Fruit fly (Drosophila melanogaster) whole organism, embryonic: ENCODE measurements around the gene CG31493.

Experiments used
- Aef1 ChIP-seq: fragments of 200-800 bp; sonication (Bioruptor generic); IDR thresholded peaks from 3 replicates; pipeline ENCODE4 v1.3.6; 2022; ENCODE audit warnings: missing biosample characterization, missing genetic modification characterization
- CG10462 ChIP-seq: fragments of 200-800 bp; sonication (Bioruptor generic); optimal IDR thresholded peaks from 2 replicates; lab custom pipeline; 2016; ENCODE audit warnings: missing biosample characterization, missing genetic modification characterization
- CG10543 ChIP-seq: fragments of 200-800 bp; sonication (Bioruptor generic); optimal IDR thresholded peaks from 3 replicates; lab custom pipeline; 2017; ENCODE audit warnings: missing biosample characterization, mild to moderate bottlenecking, missing genetic modification characterization, moderate library complexity
- CG11504 ChIP-seq: fragments of 200-800 bp; sonication (Bioruptor generic); optimal IDR thresholded peaks from 3 replicates; lab custom pipeline; 2019; ENCODE audit warnings: missing biosample characterization, mild to moderate bottlenecking, missing genetic modification characterization, moderate library complexity
- CG12104 ChIP-seq: fragments of 200-800 bp; sonication (Bioruptor generic); optimal IDR thresholded peaks from 3 replicates; lab custom pipeline; 2016; ENCODE audit warnings: missing biosample characterization, missing genetic modification characterization
- CG12299 ChIP-seq: fragments of 200-800 bp; sonication (Bioruptor generic); optimal IDR thresholded peaks from 2 replicates; lab custom pipeline; 2018; ENCODE audit warnings: missing biosample characterization, mild to moderate bottlenecking, missing genetic modification characterization
- CG12659 ChIP-seq: fragments of 200-800 bp; sonication (Bioruptor generic); optimal IDR thresholded peaks from 3 replicates; lab custom pipeline; 2017; ENCODE audit warnings: mild to moderate bottlenecking, missing biosample characterization, missing genetic modification reagents, missing genetic modification characterization
- CG13775 ChIP-seq: fragments of 200-800 bp; sonication (Bioruptor generic); optimal IDR thresholded peaks from 3 replicates; lab custom pipeline; 2017; ENCODE audit warnings: missing biosample characterization, mild to moderate bottlenecking, missing genetic modification characterization
- CG17568 ChIP-seq: fragments of 200-800 bp; sonication (Bioruptor generic); optimal IDR thresholded peaks from 2 replicates; lab custom pipeline; 2018; ENCODE audit warnings: missing biosample characterization, mild to moderate bottlenecking, missing genetic modification characterization, moderate library complexity
- CG18476 ChIP-seq: fragments of 200-800 bp; sonication (Bioruptor generic); optimal IDR thresholded peaks from 2 replicates; lab custom pipeline; 2016; ENCODE audit warnings: missing biosample characterization, mild to moderate bottlenecking, missing genetic modification characterization
- CG4282 ChIP-seq: fragments of 200-800 bp; sonication (Bioruptor generic); optimal IDR thresholded peaks from 2 replicates; lab custom pipeline; 2016; ENCODE audit warnings: missing biosample characterization, missing genetic modification characterization
- CG4854 ChIP-seq: fragments of 200-800 bp; sonication (Bioruptor generic); optimal IDR thresholded peaks from 2 replicates; lab custom pipeline; 2016; ENCODE audit warnings: missing biosample characterization, missing genetic modification characterization, inconsistent platforms
- CG9215 ChIP-seq: fragments of 200-800 bp; sonication (Bioruptor generic); IDR thresholded peaks from 2 replicates; pipeline ENCODE4 v1.3.6; 2022; ENCODE audit warnings: missing biosample characterization, missing genetic modification characterization
- Dbx ChIP-seq: fragments of 200-800 bp; sonication (Bioruptor generic); IDR thresholded peaks from 3 replicates; pipeline ENCODE4 v1.3.6; 2022; ENCODE audit warnings: missing biosample characterization, missing genetic modification characterization
- Dfd ChIP-seq, 2 experiments: fragments of >200 bp; optimal IDR thresholded peaks; 2 replicates each; lab custom pipeline; 2017; ENCODE audit warnings: missing biosample characterization in 2 of 2, missing genetic modification characterization in 2 of 2
- HLH54F ChIP-seq: fragments of 200-800 bp; sonication (Bioruptor generic); optimal IDR thresholded peaks from 3 replicates; lab custom pipeline; 2016; ENCODE audit warnings: missing biosample characterization, missing genetic modification characterization
- HLHmδ ChIP-seq: fragments of 200-800 bp; sonication (Bioruptor generic); optimal IDR thresholded peaks from 2 replicates; lab custom pipeline; 2018; ENCODE audit warnings: missing biosample characterization, mild to moderate bottlenecking, missing genetic modification characterization, moderate library complexity
- HmgD ChIP-seq: fragments of 200-800 bp; sonication (Bioruptor generic); optimal IDR thresholded peaks from 3 replicates; lab custom pipeline; 2016; ENCODE audit warnings: missing biosample characterization, missing genetic modification characterization
- HmgZ ChIP-seq: fragments of 200-800 bp; sonication (Bioruptor generic); optimal IDR thresholded peaks from 2 replicates; lab custom pipeline; 2018; ENCODE audit warnings: missing biosample characterization, mild to moderate bottlenecking, missing genetic modification characterization
- Hsf ChIP-seq: fragments of 200-800 bp; sonication (Bioruptor generic); optimal IDR thresholded peaks from 3 replicates; lab custom pipeline; 2016; ENCODE audit warnings: missing biosample characterization, missing genetic modification characterization
- MTF-1 ChIP-seq: fragments of 200-800 bp; sonication (Bioruptor generic); optimal IDR thresholded peaks from 2 replicates; lab custom pipeline; 2018; ENCODE audit warnings: missing biosample characterization, mild to moderate bottlenecking, missing genetic modification characterization, borderline replicate concordance
- Taf1 ChIP-seq: fragments of 200-800 bp; sonication (Bioruptor generic); IDR thresholded peaks from 2 replicates; pipeline ENCODE4 v1.3.6; 2022; ENCODE audit warnings: missing biosample characterization, missing genetic modification characterization
- ap ChIP-seq: fragments of 200-800 bp; sonication (Bioruptor generic); IDR thresholded peaks from 2 replicates; pipeline ENCODE4 v1.3.6; 2022; ENCODE audit warnings: missing biosample characterization, missing genetic modification characterization
- ara ChIP-seq: fragments of 200-800 bp; sonication (Bioruptor generic); IDR thresholded peaks from 2 replicates; pipeline ENCODE4 v1.3.6; 2022; ENCODE audit warnings: missing biosample characterization, missing genetic modification characterization
- bbx ChIP-seq: fragments of 200-800 bp; sonication (Bioruptor generic); IDR thresholded peaks from 2 replicates; pipeline ENCODE4 v1.3.6; 2022; ENCODE audit warnings: missing biosample characterization, missing genetic modification characterization; ENCODE audit not compliant: partially characterized antibody
- caup ChIP-seq: fragments of 200-800 bp; sonication (Bioruptor generic); optimal IDR thresholded peaks from 3 replicates; lab custom pipeline; 2017; ENCODE audit warnings: missing biosample characterization, mild to moderate bottlenecking, missing genetic modification characterization, moderate library complexity; ENCODE audit not compliant: severe bottlenecking
- chinmo ChIP-seq: fragments of 200-800 bp; sonication (Bioruptor generic); IDR thresholded peaks from 4 replicates; pipeline ENCODE4 v1.3.6; 2022; ENCODE audit warnings: missing biosample characterization, missing genetic modification characterization; ENCODE audit not compliant: partially characterized antibody
- disco-r ChIP-seq: fragments of 200-800 bp; sonication (Bioruptor generic); optimal IDR thresholded peaks from 2 replicates; lab custom pipeline; 2016; ENCODE audit warnings: missing biosample characterization, missing genetic modification characterization
- dysf ChIP-seq: fragments of 200-800 bp; sonication (Bioruptor generic); IDR thresholded peaks from 3 replicates; pipeline ENCODE4 v1.3.6; 2022; ENCODE audit warnings: missing biosample characterization, missing genetic modification characterization
- ftz-f1 ChIP-seq: fragments of 200-800 bp; sonication (Bioruptor generic); optimal IDR thresholded peaks from 2 replicates; lab custom pipeline; 2016; ENCODE audit warnings: missing biosample characterization, missing genetic modification characterization
- hth ChIP-seq: fragments of >200 bp; optimal IDR thresholded peaks from 2 replicates; lab custom pipeline; 2017; ENCODE audit warnings: inconsistent platforms
- knrl ChIP-seq: fragments of 200-800 bp; sonication (Bioruptor generic); IDR thresholded peaks from 3 replicates; pipeline ENCODE4 v1.3.6; 2022; ENCODE audit warnings: missing biosample characterization, missing genetic modification characterization; ENCODE audit not compliant: partially characterized antibody
- lab ChIP-seq: fragments of 200-800 bp; sonication (Bioruptor generic); optimal IDR thresholded peaks from 3 replicates; lab custom pipeline; 2017; ENCODE audit warnings: missing biosample characterization, missing genetic modification characterization, mild to moderate bottlenecking, moderate library complexity, missing genetic modification reagents
- lola ChIP-seq, 3 experiments: fragments of >200 bp in 2 of 3; fragments of 200-800 bp in 1 of 3; sonication (Bioruptor generic) in 1 of 3; optimal IDR thresholded peaks; 2 replicates each; lab custom pipeline; 2017 to 2019; ENCODE audit warnings: missing biosample characterization in 3 of 3, missing genetic modification characterization in 3 of 3, mild to moderate bottlenecking in 1 of 3, moderate library complexity in 1 of 3
- mirr ChIP-seq: fragments of 200-800 bp; sonication (Bioruptor generic); optimal IDR thresholded peaks from 3 replicates; lab custom pipeline; 2018; ENCODE audit warnings: missing biosample characterization, mild to moderate bottlenecking, missing genetic modification characterization
- nmo ChIP-seq: fragments of 200-800 bp; sonication (Bioruptor generic); optimal IDR thresholded peaks from 2 replicates; lab custom pipeline; 2018; ENCODE audit warnings: missing biosample characterization, mild to moderate bottlenecking, missing genetic modification characterization, moderate library complexity
- pan ChIP-seq, 4 experiments: fragments of >200 bp in 3 of 4; fragments of 200-800 bp in 1 of 4; sonication (Bioruptor generic) in 1 of 4; optimal IDR thresholded peaks in 3 of 4; IDR thresholded peaks in 1 of 4; 2 replicates each; pipeline versions ENCODE4 v1.3.6 to Lab custom; 2017 to 2022; ENCODE audit warnings: missing biosample characterization in 2 of 4, missing genetic modification characterization in 2 of 4, mixed read lengths in 1 of 4
- row ChIP-seq: fragments of 200-800 bp; sonication (Bioruptor generic); IDR thresholded peaks from 3 replicates; pipeline ENCODE4 v1.3.6; 2022; ENCODE audit warnings: missing biosample characterization, missing genetic modification characterization
- salm ChIP-seq: fragments of 200-800 bp; sonication (Bioruptor generic); optimal IDR thresholded peaks from 2 replicates; lab custom pipeline; 2018; ENCODE audit warnings: missing biosample characterization, mild to moderate bottlenecking, missing genetic modification characterization
- scrt ChIP-seq: fragments of 200-800 bp; sonication (Bioruptor generic); optimal IDR thresholded peaks from 2 replicates; lab custom pipeline; 2018; ENCODE audit warnings: missing biosample characterization, mild to moderate bottlenecking, missing genetic modification characterization, moderate library complexity
- sens-2 ChIP-seq: fragments of 200-800 bp; sonication (Bioruptor generic); IDR thresholded peaks from 2 replicates; pipeline ENCODE4 v1.3.6; 2022; ENCODE audit warnings: missing biosample characterization, missing genetic modification characterization
- sisA ChIP-seq: fragments of 200-800 bp; sonication (Bioruptor generic); IDR thresholded peaks from 2 replicates; pipeline ENCODE4 v1.3.6; 2022; ENCODE audit warnings: missing biosample characterization, missing genetic modification characterization
- slp2 ChIP-seq: fragments of 200-800 bp; sonication (Bioruptor generic); optimal IDR thresholded peaks from 2 replicates; lab custom pipeline; 2016; ENCODE audit warnings: missing biosample characterization, missing genetic modification characterization
- sr ChIP-seq: fragments of 200-800 bp; sonication (Bioruptor generic); IDR thresholded peaks from 3 replicates; pipeline ENCODE4 v1.3.6; 2022; ENCODE audit warnings: missing biosample characterization, missing genetic modification characterization
- ssp ChIP-seq: fragments of 200-800 bp; sonication (Bioruptor generic); IDR thresholded peaks from 2 replicates; pipeline ENCODE4 v1.3.6; 2022; ENCODE audit warnings: missing biosample characterization, missing genetic modification characterization
- sug ChIP-seq: fragments of 200-800 bp; optimal IDR thresholded peaks from 2 replicates; lab custom pipeline; 2019; ENCODE audit warnings: missing biosample characterization, mild to moderate bottlenecking, missing genetic modification characterization, moderate library complexity
- tin ChIP-seq: fragments of 200-800 bp; sonication (Bioruptor generic); optimal IDR thresholded peaks from 3 replicates; lab custom pipeline; 2016; ENCODE audit warnings: missing biosample characterization, missing genetic modification characterization
- twi ChIP-seq: fragments of 200-800 bp; optimal IDR thresholded peaks from 2 replicates; lab custom pipeline; 2019; ENCODE audit warnings: missing biosample characterization, mild to moderate bottlenecking, missing genetic modification characterization, moderate library complexity
- tx ChIP-seq: fragments of 200-800 bp; sonication (Bioruptor generic); optimal IDR thresholded peaks from 2 replicates; lab custom pipeline; 2016; ENCODE audit warnings: missing biosample characterization, missing genetic modification characterization
- wdn ChIP-seq: fragments of 200-800 bp; sonication (Bioruptor generic); IDR thresholded peaks from 2 replicates; pipeline ENCODE4 v1.3.6; 2022; ENCODE audit warnings: missing biosample characterization, missing genetic modification characterization
- yki ChIP-seq: fragments of >200 bp; optimal IDR thresholded peaks from 3 replicates; lab custom pipeline; 2018

CG31493 gene

dm6 chr3R:7081972-7082371 is 49.4 kb upstream of the CG31493 start, which contains the start of gene Dpck (continued):
- TF ChIP-seq mirr (GFP tag; lab: Kevin White, UChicago) (no peak), CG12659 (GFP tag; lab: Kevin White, UChicago) (peak; percentile 53), disco-r (GFP tag; lab: Kevin White, UChicago) (no peak), ap (GFP tag; lab: Robert Waterston, UW) (no peak), scrt (GFP tag; lab: Kevin White, UChicago) (peak; percentile 39), row (GFP tag; lab: Robert Waterston, UW) (peak; percentile 85), slp2 (GFP tag; lab: Kevin White, UChicago) (no peak), pan (optimal IDR thresholded peaks at IDR 0.05; lab: Kevin White, UChicago) (no peak), pan (GFP tag; optimal IDR thresholded peaks at IDR 0.05 in 1 of 2, IDR thresholded peaks at IDR 0.05 in 1 of 2) (no peak), yki (no peak), twi (tag; lab: Kevin White, UChicago) (no peak), ara (GFP tag; lab: Robert Waterston, UW) (no peak), tx (no peak), Dbx (GFP tag; lab: Robert Waterston, UW) (no peak), CG4282 (GFP tag; lab: Kevin White, UChicago) (no peak), CG11504 (tag; lab: Kevin White, UChicago) (peak; percentile 24), CG17568 (GFP tag; lab: Kevin White, UChicago) (peak; percentile 38), sens-2 (no peak), chinmo (GFP tag; lab: Robert Waterston, UW) (no peak), caup (GFP tag; lab: Kevin White, UChicago) (peak; percentile 17), CG18476 (no peak), sug (tag; lab: Kevin White, UChicago) (peak; percentile 47), Hsf (GFP tag; lab: Kevin White, UChicago) (peak; percentile 25), CG12299 (tag; lab: Kevin White, UChicago) (no peak), Taf1 (GFP tag; lab: Robert Waterston, UW) (no peak), sr (GFP tag; lab: Robert Waterston, UW) (no peak), tin (GFP tag; lab: Kevin White, UChicago) (peak; percentile 10), Dfd (GFP tag; optimal IDR thresholded peaks at IDR 0.05; lab: Kevin White, UChicago) (no peak), CG9215 (GFP tag; lab: Robert Waterston, UW) (no peak), hth (lab: Kevin White, UChicago) (no peak), CG13775 (peak; percentile 9), CG12104 (GFP tag; lab: Kevin White, UChicago) (no peak), nmo (GFP tag; lab: Kevin White, UChicago) (peak; percentile 21), HLH54F (GFP tag; lab: Kevin White, UChicago) (no peak), MTF-1 (GFP tag; lab: Kevin White, UChicago) (no peak), HmgD (no peak), ftz-f1 (GFP tag; lab: Kevin White, UChicago) (no peak), dysf (no peak), bbx (GFP tag; lab: Robert Waterston, UW) (no peak), CG4854 (peak; percentile 28), salm (tag; lab: Kevin White, UChicago) (no peak), lola (GFP tag; optimal IDR thresholded peaks at IDR 0.05; lab: Kevin White, UChicago) (no peak), CG10462 (GFP tag; lab: Kevin White, UChicago) (no peak), lab (GFP tag; lab: Kevin White, UChicago) (peak; percentile 31), sisA (GFP tag; lab: Robert Waterston, UW) (no peak), knrl (no peak), ssp (GFP tag; lab: Robert Waterston, UW) (no peak), Aef1 (GFP tag; lab: Robert Waterston, UW) (no peak), wdn (GFP tag; lab: Robert Waterston, UW) (no peak), CG10543 (GFP tag; lab: Kevin White, UChicago) (peak; percentile 21), HmgZ (tag; lab: Kevin White, UChicago) (peak; percentile 29), HLHmδ (no peak)
